Fruit fly (Drosophila melanogaster): ENCODE measurements around the gene Lip4.

Lip4 gene

DNA sequence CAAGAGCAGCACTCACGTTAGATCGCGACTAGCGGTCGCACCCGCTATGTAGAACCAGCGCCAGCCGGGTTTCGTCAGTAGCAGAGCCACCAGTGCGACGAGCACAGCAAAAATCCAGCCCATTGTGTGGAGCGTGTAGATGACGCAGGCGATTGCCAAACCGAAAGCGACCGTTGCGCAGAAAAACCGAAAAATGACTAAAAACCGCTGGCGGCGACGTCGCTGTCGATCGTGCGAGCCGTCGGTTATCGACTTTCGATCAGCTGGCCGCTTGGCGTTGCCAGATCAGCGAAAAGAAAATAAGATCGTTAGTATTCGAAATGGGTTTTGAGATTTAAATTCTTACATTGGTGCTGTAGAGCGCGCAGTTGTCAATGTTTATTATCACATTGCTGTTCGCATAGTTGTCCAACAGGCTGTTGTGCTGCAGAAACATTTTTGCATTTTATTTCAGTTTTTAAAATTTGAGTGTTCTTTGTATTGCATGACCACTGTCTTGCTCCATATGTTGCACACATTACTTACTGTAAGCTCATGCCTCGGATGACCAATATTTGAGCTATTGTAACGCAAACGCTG lies 10.8 kb upstream of the Lip4 start (continued):
- TF ChIP-seq az2 (GFP tag; optimal IDR thresholded peaks at IDR 0.05) = peak; percentile 32
- no peak for TF ChIP-seq stwl (tag; optimal IDR thresholded peaks at IDR 0.05)
- peak; percentile 11 for TF ChIP-seq Nf-YC (tag; optimal IDR thresholded peaks at IDR 0.05)
- no peak for TF ChIP-seq Kr (GFP tag; optimal IDR thresholded peaks at IDR 0.05)
- TF ChIP-seq emc (GFP tag; optimal IDR thresholded peaks at IDR 0.05) = no peak
- TF ChIP-seq CG17328 (GFP tag; IDR thresholded peaks at IDR 0.05) = no peak
- TF ChIP-seq trh (GFP tag; optimal IDR thresholded peaks at IDR 0.05) = no peak
- TF ChIP-seq tio (GFP tag; optimal IDR thresholded peaks at IDR 0.05) = no peak
- no peak for TF ChIP-seq C15 (GFP tag; IDR thresholded peaks at IDR 0.05)
- TF ChIP-seq CG15479 (GFP tag; optimal IDR thresholded peaks at IDR 0.05) = peak; percentile 6
- TF ChIP-seq CG4404 (GFP tag; IDR thresholded peaks at IDR 0.05) = no peak
- peak; percentile 96 for TF ChIP-seq Myb (GFP tag; optimal IDR thresholded peaks at IDR 0.05)
- no peak for TF ChIP-seq ssp (GFP tag; IDR thresholded peaks at IDR 0.05)
- TF ChIP-seq CG9215 (GFP tag; IDR thresholded peaks at IDR 0.05) = no peak
- no peak for TF ChIP-seq Dfd (GFP tag; optimal IDR thresholded peaks at IDR 0.05)
- no peak for TF ChIP-seq CG3995 (GFP tag; optimal IDR thresholded peaks at IDR 0.05)
- TF ChIP-seq ab (GFP tag; optimal IDR thresholded peaks at IDR 0.05) = no peak
- peak; percentile 44 for TF ChIP-seq CG18599 (GFP tag; optimal IDR thresholded peaks at IDR 0.05)
- TF ChIP-seq usp (GFP tag; optimal IDR thresholded peaks at IDR 0.05) = no peak
- TF ChIP-seq Hr51 (GFP tag; optimal IDR thresholded peaks at IDR 0.05) = peak in 1 of 2 experiments; percentile 40
- peak; percentile 38 for TF ChIP-seq phol (tag; optimal IDR thresholded peaks at IDR 0.05)
- TF ChIP-seq Ravus (GFP tag; IDR thresholded peaks at IDR 0.05) = no peak
- TF ChIP-seq prd (optimal IDR thresholded peaks at IDR 0.05) = no peak
- TF ChIP-seq prd (GFP tag; IDR thresholded peaks at IDR 0.05) = peak; percentile 27; the same call in 1 of the 3 replicates
- TF ChIP-seq scrt (GFP tag; optimal IDR thresholded peaks at IDR 0.05) = no peak
- TF ChIP-seq Blimp-1 (GFP tag; optimal IDR thresholded peaks at IDR 0.05) = no peak
- TF ChIP-seq CG10274 (GFP tag; optimal IDR thresholded peaks at IDR 0.05) = peak; percentile 18
- no peak for TF ChIP-seq sim (GFP tag; IDR thresholded peaks at IDR 0.05)
- no peak for TF ChIP-seq CG4617 (GFP tag; optimal IDR thresholded peaks at IDR 0.05; ENCODE audit: borderline replicate concordance)
- TF ChIP-seq zen2 (GFP tag; IDR thresholded peaks at IDR 0.05; ENCODE audit: partially characterized antibody) = no peak
- TF ChIP-seq ems (GFP tag; optimal IDR thresholded peaks at IDR 0.05) = no peak
- peak; percentile 55 for TF ChIP-seq vvl (GFP tag; IDR thresholded peaks at IDR 0.05)
- peak; percentile 43; the same call in 1 of the 2 replicates for TF ChIP-seq amos (GFP tag; IDR thresholded peaks at IDR 0.05; ENCODE audit: partially characterized antibody)
- TF ChIP-seq gro (GFP tag; optimal IDR thresholded peaks at IDR 0.05) = peak; percentile 23
- TF ChIP-seq Fer1 (GFP tag; optimal IDR thresholded peaks at IDR 0.05) = peak; percentile 71
- TF ChIP-seq CG34376 (GFP tag; optimal IDR thresholded peaks at IDR 0.05) = peak; percentile 21
- no peak for TF ChIP-seq Gsc (GFP tag; IDR thresholded peaks at IDR 0.05)
- TF ChIP-seq Fer2 (tag; optimal IDR thresholded peaks at IDR 0.05) = no peak
- TF ChIP-seq hbn (GFP tag; IDR thresholded peaks at IDR 0.05; ENCODE audit: partially characterized antibody) = no peak
- no peak for TF ChIP-seq tll (GFP tag; optimal IDR thresholded peaks at IDR 0.05)
- TF ChIP-seq Rx (GFP tag; IDR thresholded peaks at IDR 0.05) = no peak
- peak; percentile 8 for TF ChIP-seq pum (GFP tag; optimal IDR thresholded peaks at IDR 0.05)
- TF ChIP-seq CG17361 (GFP tag; IDR thresholded peaks at IDR 0.05) = peak; percentile 67; the same call in 2 of the 3 replicates
- TF ChIP-seq sob (GFP tag; IDR thresholded peaks at IDR 0.05) = peak; percentile 38; the same call in 1 of the 2 replicates
- no peak for TF ChIP-seq CG10321 (GFP tag; IDR thresholded peaks at IDR 0.05)
- TF ChIP-seq CG4424 (GFP tag; optimal IDR thresholded peaks at IDR 0.05) = peak; percentile 49
- no peak for TF ChIP-seq CG30020 (tag; optimal IDR thresholded peaks at IDR 0.05)
- TF ChIP-seq CG33557 (GFP tag; optimal IDR thresholded peaks at IDR 0.05) = no peak
- TF ChIP-seq nerfin-2 (GFP tag; IDR thresholded peaks at IDR 0.05; ENCODE audit: partially characterized antibody) = no peak
- peak; percentile 27 for TF ChIP-seq gfzf (GFP tag; optimal IDR thresholded peaks at IDR 0.05)
